Worm (Caenorhabditis elegans) whole organism, early embryonic: Measurements from ENCODE around the gene M01B2.13.

Source experiments
- F13C5.2 ChIP-seq: sonication (generic microtip); optimal IDR thresholded peaks from 2 replicates; lab custom pipeline; 2017; ENCODE audit warnings: mild to moderate bottlenecking, missing genetic modification characterization, inconsistent platforms, missing compliant biosample characterization
- ama-1 ChIP-seq: fragments of 150-350 bp; optimal IDR thresholded peaks from 2 replicates; lab custom pipeline; 2014
- flt-1 ChIP-seq: fragments of 200-800 bp; sonication (Bioruptor generic); IDR thresholded peaks from 2 replicates; pipeline ENCODE4 v1.3.6; 2022; ENCODE audit warnings: missing genetic modification characterization, missing compliant biosample characterization
- hmg-4 ChIP-seq: fragments of 200-800 bp; sonication (Bioruptor generic); optimal IDR thresholded peaks from 2 replicates; lab custom pipeline; 2018; ENCODE audit warnings: mild to moderate bottlenecking, missing genetic modification characterization, missing compliant biosample characterization
- hnd-1 ChIP-seq: sonication (generic microtip); optimal IDR thresholded peaks from 2 replicates; lab custom pipeline; 2016; ENCODE audit warnings: missing genetic modification characterization, missing compliant biosample characterization
- sea-1 ChIP-seq: fragments of 200-800 bp; sonication (Bioruptor generic); conservative IDR thresholded peaks from 2 replicates; pipeline ENCODE4 v1.3.6; 2022; ENCODE audit warnings: missing genetic modification characterization, missing compliant biosample characterization

ce11 chrV:15306745-15307144 lies 41.0 kb upstream of the M01B2.13 start, which contains the start of gene T26H8.4:
- TF ChIP-seq F13C5.2 (tag; lab: Kevin White, UChicago): no peak
- no peak for TF ChIP-seq hmg-4
- TF ChIP-seq ama-1 (lab: Kevin White, UChicago): no peak
- TF ChIP-seq sea-1 (GFP tag; lab: Robert Waterston, UW): no peak
- no peak for TF ChIP-seq hnd-1 (tag; lab: Kevin White, UChicago)
- TF ChIP-seq flt-1 (GFP tag; lab: Robert Waterston, UW): no peak
